Worm (Caenorhabditis elegans) whole organism, mixed stage, embryonic: Measurements from ENCODE around the gene F01D5.1.
"Not testable (repeated sequence)": the region's sequence is repeated elsewhere in the genome, so short reads cannot be mapped to it uniquely, and the experiment has no call there.

Experiments
- M03D4.4 ChIP-seq: sonication (generic microtip); optimal IDR thresholded peaks from 2 replicates; lab custom pipeline; 2017; ENCODE audit warnings: mild to moderate bottlenecking, missing genetic modification characterization, missing compliant biosample characterization
- bed-3 ChIP-seq: fragments of 200-800 bp; sonication (Bioruptor generic); optimal IDR thresholded peaks from 3 replicates; lab custom pipeline; 2018; ENCODE audit warnings: mild to moderate bottlenecking, missing genetic modification characterization, moderate library complexity, missing compliant biosample characterization
- blmp-1 ChIP-seq: fragments of 150-350 bp; optimal IDR thresholded peaks from 2 replicates; lab custom pipeline; 2014; ENCODE audit warnings: missing biosample characterization, missing genetic modification characterization
- ceh-39 ChIP-seq: fragments of 150-350 bp; optimal IDR thresholded peaks from 2 replicates; lab custom pipeline; 2014; ENCODE audit warnings: missing biosample characterization, missing genetic modification characterization
- ceh-43 ChIP-seq: fragments of 200-800 bp; sonication (Bioruptor generic); optimal IDR thresholded peaks from 2 replicates; lab custom pipeline; 2018; ENCODE audit warnings: mild to moderate bottlenecking, missing genetic modification characterization, moderate library complexity, missing compliant biosample characterization
- ceh-83 ChIP-seq: fragments of 200-800 bp; sonication (Bioruptor generic); optimal IDR thresholded peaks from 2 replicates; lab custom pipeline; 2018; ENCODE audit warnings: mild to moderate bottlenecking, missing genetic modification characterization, missing compliant biosample characterization
- ces-1 ChIP-seq: fragments of 150-350 bp; optimal IDR thresholded peaks from 2 replicates; lab custom pipeline; 2014; ENCODE audit warnings: missing biosample characterization, missing genetic modification reagents, missing genetic modification characterization
- cnd-1 ChIP-seq: fragments of 200-800 bp; sonication (Bioruptor generic); optimal IDR thresholded peaks from 2 replicates; lab custom pipeline; 2018; ENCODE audit warnings: mild to moderate bottlenecking, missing genetic modification characterization, missing compliant biosample characterization
- drap-1 ChIP-seq: fragments of 200-800 bp; sonication (Bioruptor generic); optimal IDR thresholded peaks from 3 replicates; lab custom pipeline; 2018; ENCODE audit warnings: mild to moderate bottlenecking, missing genetic modification characterization, missing compliant biosample characterization
- elt-1 ChIP-seq: sonication (generic microtip); optimal IDR thresholded peaks from 2 replicates; lab custom pipeline; 2017; ENCODE audit warnings: missing genetic modification characterization, mild to moderate bottlenecking, missing compliant biosample characterization, antibody characterized with exemption, moderate library complexity, borderline replicate concordance; ENCODE audit not compliant: insufficient read depth
- elt-3 ChIP-seq: fragments of 150-350 bp; optimal IDR thresholded peaks from 2 replicates; lab custom pipeline; 2014; ENCODE audit warnings: missing biosample characterization, missing genetic modification characterization
- ham-2 ChIP-seq: fragments of 200-800 bp; sonication (Bioruptor generic); optimal IDR thresholded peaks from 2 replicates; lab custom pipeline; 2018; ENCODE audit warnings: mild to moderate bottlenecking, missing genetic modification characterization, missing compliant biosample characterization
- hlh-1 ChIP-seq: fragments of 150-350 bp; optimal IDR thresholded peaks from 2 replicates; lab custom pipeline; 2014; ENCODE audit warnings: missing biosample characterization, missing genetic modification reagents, missing genetic modification characterization
- lin-13 ChIP-seq: fragments of 150-350 bp; optimal IDR thresholded peaks from 2 replicates; lab custom pipeline; 2014; ENCODE audit warnings: missing biosample characterization, missing genetic modification characterization
- lin-32 ChIP-seq: fragments of 200-800 bp; sonication (Bioruptor generic); optimal IDR thresholded peaks from 2 replicates; lab custom pipeline; 2018; ENCODE audit warnings: mild to moderate bottlenecking, missing genetic modification characterization, missing compliant biosample characterization
- lsy-2 ChIP-seq: fragments of 150-350 bp; optimal IDR thresholded peaks from 2 replicates; lab custom pipeline; 2014; ENCODE audit warnings: missing biosample characterization, missing genetic modification characterization
- mls-2 ChIP-seq: sonication (generic microtip); optimal IDR thresholded peaks from 2 replicates; lab custom pipeline; 2016; ENCODE audit warnings: mild to moderate bottlenecking, missing genetic modification characterization, moderate library complexity, missing compliant biosample characterization
- nhr-12 ChIP-seq: fragments of 150-350 bp; optimal IDR thresholded peaks from 2 replicates; lab custom pipeline; 2014; ENCODE audit warnings: missing biosample characterization, missing genetic modification characterization
- nhr-2 ChIP-seq: fragments of 150-350 bp; optimal IDR thresholded peaks from 2 replicates; lab custom pipeline; 2014; ENCODE audit warnings: missing biosample characterization, missing genetic modification characterization
- nhr-237 ChIP-seq: fragments of 150-350 bp; optimal IDR thresholded peaks from 2 replicates; lab custom pipeline; 2014; ENCODE audit warnings: missing biosample characterization, missing genetic modification characterization
- pha-4 ChIP-seq: fragments of 150-350 bp; optimal IDR thresholded peaks from 2 replicates; lab custom pipeline; 2018; ENCODE audit warnings: missing biosample characterization, missing genetic modification reagents, missing genetic modification characterization
- sem-2 ChIP-seq: fragments of 200-800 bp; sonication (Bioruptor generic); optimal IDR thresholded peaks from 2 replicates; lab custom pipeline; 2018; ENCODE audit warnings: mild to moderate bottlenecking, missing genetic modification characterization, missing compliant biosample characterization
- snpc-4 ChIP-seq: fragments of 150-350 bp; optimal IDR thresholded peaks from 2 replicates; lab custom pipeline; 2014; ENCODE audit warnings: missing biosample characterization, missing genetic modification characterization
- sptf-1 ChIP-seq: sonication (generic microtip); optimal IDR thresholded peaks from 2 replicates; lab custom pipeline; 2017; ENCODE audit warnings: mild to moderate bottlenecking, missing genetic modification characterization, moderate library complexity, missing compliant biosample characterization
- tbx-8 ChIP-seq: fragments of 200-800 bp; sonication (Bioruptor generic); optimal IDR thresholded peaks from 2 replicates; lab custom pipeline; 2018; ENCODE audit warnings: mild to moderate bottlenecking, missing genetic modification characterization, moderate library complexity, missing compliant biosample characterization
- unc-39 ChIP-seq: fragments of 150-350 bp; optimal IDR thresholded peaks from 2 replicates; lab custom pipeline; 2014; ENCODE audit warnings: missing biosample characterization, missing genetic modification characterization
- unc-62 ChIP-seq: fragments of 150-350 bp; optimal IDR thresholded peaks from 2 replicates; lab custom pipeline; 2014; ENCODE audit warnings: missing biosample characterization, missing genetic modification reagents, missing genetic modification characterization
- zip-8 ChIP-seq: fragments of 150-350 bp; optimal IDR thresholded peaks from 2 replicates; lab custom pipeline; 2014; ENCODE audit warnings: missing biosample characterization, missing genetic modification characterization
- ztf-11 ChIP-seq: fragments of 150-350 bp; optimal IDR thresholded peaks from 2 replicates; lab custom pipeline; 2014; ENCODE audit warnings: missing biosample characterization, missing genetic modification characterization

Gene F01D5.1

DNA sequence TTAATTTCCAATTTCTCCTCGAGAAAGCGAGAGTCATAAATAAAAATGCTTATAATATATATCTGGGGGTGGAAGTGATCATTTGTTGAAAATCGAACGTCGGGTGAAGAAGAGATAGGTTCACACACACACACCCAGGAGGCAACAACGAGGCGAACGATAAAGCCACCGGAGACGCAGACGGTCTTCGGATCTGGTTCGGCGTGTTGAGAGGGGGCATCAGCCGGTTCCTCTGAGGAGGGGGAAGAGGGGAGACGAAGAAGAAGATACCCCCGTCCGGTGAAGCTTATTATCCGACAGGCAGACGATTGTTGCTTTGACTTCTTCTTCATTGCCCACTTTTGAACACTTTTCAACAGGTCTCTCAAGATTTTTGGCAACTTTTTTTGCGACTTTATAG lies 7.4 kb upstream of the F01D5.1 start:
- TF ChIP-seq bed-3 (GFP tag; lab: Kevin White, UChicago) (no peak), nhr-237 (no peak), ceh-83 (GFP tag; lab: Kevin White, UChicago) (no peak), elt-1 (tag; lab: Kevin White, UChicago) (no peak), ces-1 (GFP tag; lab: Kevin White, UChicago) (no peak), ham-2 (GFP tag; lab: Kevin White, UChicago) (peak; percentile 53), mls-2 (tag; lab: Kevin White, UChicago) (no peak), unc-39 (tag; lab: Kevin White, UChicago) (no peak), M03D4.4 (tag; lab: Kevin White, UChicago) (no peak)

DNA sequence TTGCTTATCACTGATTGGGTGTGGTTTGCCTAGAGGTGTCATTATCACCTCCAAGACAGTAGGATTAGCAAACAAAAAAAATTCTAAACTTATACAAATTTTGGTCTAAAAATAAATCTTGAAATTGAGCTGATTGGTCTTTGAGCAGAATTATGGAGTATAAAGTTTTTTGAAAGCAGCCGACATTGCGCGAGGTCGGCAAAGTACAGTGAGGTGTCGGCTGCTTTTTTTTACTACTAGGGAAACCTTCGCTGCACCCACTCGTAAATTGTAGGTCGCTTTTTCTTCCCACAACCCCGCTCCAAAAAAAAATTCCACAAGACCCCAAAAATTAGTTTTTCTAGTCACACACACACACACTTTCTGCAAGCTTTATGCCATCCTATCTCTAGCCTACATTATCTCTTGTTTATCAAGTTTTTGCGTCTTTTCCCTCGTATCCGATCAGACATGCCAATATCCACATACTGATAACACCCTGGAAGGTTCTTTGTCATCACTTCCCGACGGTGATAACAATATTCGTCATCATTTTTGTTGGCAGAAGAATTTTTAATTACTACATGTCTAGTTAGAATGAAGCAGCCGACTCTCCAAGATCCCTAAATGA lies 6.5 kb upstream of the F01D5.1 start:
- TF ChIP-seq ham-2 (GFP tag; lab: Kevin White, UChicago) (no peak), elt-3 (tag; lab: Kevin White, UChicago) (peak; percentile 68)

DNA sequence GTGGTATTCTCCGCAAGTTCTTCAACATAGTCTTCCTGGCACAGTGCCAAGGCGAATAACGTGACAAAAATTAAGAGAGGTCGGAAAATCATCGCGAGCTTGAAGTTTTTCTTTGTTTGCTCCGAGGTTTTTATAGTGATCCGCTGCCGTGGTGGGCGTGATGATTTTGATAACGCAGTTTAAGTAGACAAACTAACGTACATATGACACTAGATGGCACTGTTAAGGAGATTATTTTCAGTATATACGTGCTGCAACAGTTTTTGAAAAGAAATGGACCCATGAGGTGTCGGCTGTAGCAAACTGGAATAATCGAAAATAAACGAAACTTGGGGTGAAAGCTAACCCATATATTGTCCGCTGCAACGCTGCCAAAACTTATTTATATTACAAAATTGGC lies 4.8 kb upstream of the F01D5.1 start, which contains the start of gene F01D5.5:
Gene F01D5.5 (minus strand): TSS at position 101 of the 400 bp plus-strand sequence.
- no peak for TF ChIP-seq nhr-237
- no peak for TF ChIP-seq tbx-8
- no peak for TF ChIP-seq lin-32 (GFP tag; lab: Kevin White, UChicago)
- no peak for TF ChIP-seq hlh-1 (tag; lab: Kevin White, UChicago)
- no peak for TF ChIP-seq ceh-83 (GFP tag; lab: Kevin White, UChicago)
- TF ChIP-seq cnd-1 (tag; lab: Kevin White, UChicago): no peak
- no peak for TF ChIP-seq lsy-2 (tag; lab: Kevin White, UChicago)
- TF ChIP-seq ceh-39 (tag; lab: Kevin White, UChicago): no peak
- TF ChIP-seq mls-2 (tag; lab: Kevin White, UChicago): no peak
- no peak for TF ChIP-seq snpc-4 (tag; lab: Kevin White, UChicago)
- TF ChIP-seq ztf-11 (tag; lab: Kevin White, UChicago): no peak
- TF ChIP-seq lin-13 (tag; lab: Kevin White, UChicago): no peak
- TF ChIP-seq ham-2 (GFP tag; lab: Kevin White, UChicago): no peak
- no peak for TF ChIP-seq pha-4 (tag; lab: Kevin White, UChicago)
- no peak for TF ChIP-seq M03D4.4 (tag; lab: Kevin White, UChicago)

DNA sequence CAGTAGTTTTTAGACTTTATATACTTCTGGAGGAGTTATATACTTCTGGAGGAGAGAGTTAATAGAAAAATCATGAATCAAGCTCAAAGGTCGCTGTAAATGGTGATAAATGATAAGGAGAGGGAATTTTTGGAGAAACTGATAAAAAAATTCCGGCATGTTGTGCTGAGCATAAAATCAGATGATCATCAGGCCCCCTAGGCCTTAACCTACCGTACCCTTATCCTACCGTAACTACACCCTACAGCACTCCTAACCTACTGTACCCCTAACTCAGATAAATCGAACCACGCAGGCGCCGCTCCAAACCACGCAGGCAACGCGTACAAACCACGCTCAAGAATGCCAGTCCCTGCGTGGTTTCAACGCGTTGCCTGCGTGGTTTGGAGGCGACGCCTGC lies 2.7 kb upstream of the F01D5.1 start, which contains the start of gene F01D5.3:
Gene F01D5.3 (minus strand): TSS at position 101 of the 400 bp plus-strand sequence.
- TF ChIP-seq unc-62, lin-32, sem-2 (GFP tag; lab: Kevin White, UChicago): not testable (repeated sequence)

DNA sequence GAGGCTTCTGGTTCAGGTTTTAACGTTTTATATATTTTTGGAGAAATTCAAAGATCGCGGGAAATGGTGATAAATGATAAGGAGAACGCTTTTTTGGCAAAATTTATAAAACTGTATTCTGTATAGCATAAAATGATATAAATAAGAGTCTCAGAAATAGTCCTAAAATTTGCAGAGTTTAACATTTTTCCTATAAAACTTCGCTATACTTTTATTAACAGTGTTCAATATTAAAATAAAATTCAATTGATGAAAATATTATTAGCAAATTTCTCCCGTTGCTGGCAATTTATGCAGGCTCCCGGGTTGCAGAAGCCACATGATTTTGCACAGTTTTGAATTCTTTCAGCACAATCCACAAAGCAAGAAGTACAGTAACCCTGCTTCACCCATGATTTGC lies 1.6 kb upstream of the F01D5.1 start, which contains the start of gene F01D5.2:
Gene F01D5.2 (minus strand): TSS at position 101 of the 400 bp plus-strand sequence.
- TF ChIP-seq cnd-1 (tag; lab: Kevin White, UChicago) (no peak), lsy-2 (tag; lab: Kevin White, UChicago) (no peak), zip-8 (tag; lab: Kevin White, UChicago) (no peak), M03D4.4 (tag; lab: Kevin White, UChicago) (no peak), ceh-43 (no peak), sem-2 (GFP tag; lab: Kevin White, UChicago) (no peak), elt-1 (tag; lab: Kevin White, UChicago) (no peak), sptf-1 (tag; lab: Kevin White, UChicago) (no peak), drap-1 (no peak), lin-32 (GFP tag; lab: Kevin White, UChicago) (no peak)

DNA sequence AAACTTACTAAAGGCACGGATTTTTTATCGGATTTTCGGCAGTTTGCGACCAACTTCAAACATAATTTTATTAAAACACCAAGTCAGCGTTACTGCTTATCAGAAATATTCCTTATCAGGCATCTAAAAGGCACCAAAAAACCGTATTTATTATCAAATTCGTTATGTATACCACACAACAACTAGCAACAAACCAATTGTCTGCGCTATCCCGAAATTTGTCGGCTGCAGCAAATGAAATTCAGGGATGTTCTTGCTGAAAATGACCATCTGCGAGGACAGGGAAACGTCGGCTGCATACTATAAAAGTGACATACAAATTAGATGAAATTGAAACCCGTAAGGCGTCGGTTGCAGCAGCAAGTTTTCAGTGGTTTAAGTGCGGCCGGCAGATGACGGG lies 608 bp upstream of the F01D5.1 start:
- no peak for TF ChIP-seq tbx-8
- no peak for TF ChIP-seq sem-2 (GFP tag; lab: Kevin White, UChicago)
- TF ChIP-seq lin-32 (GFP tag; lab: Kevin White, UChicago): no peak
- no peak for TF ChIP-seq blmp-1 (tag; lab: Kevin White, UChicago)
- TF ChIP-seq ceh-43: no peak
- TF ChIP-seq nhr-12 (tag; lab: Kevin White, UChicago): no peak
- no peak for TF ChIP-seq ceh-39 (tag; lab: Kevin White, UChicago)
- TF ChIP-seq ceh-83 (GFP tag; lab: Kevin White, UChicago): no peak
- no peak for TF ChIP-seq ces-1 (GFP tag; lab: Kevin White, UChicago)
- no peak for TF ChIP-seq unc-39 (tag; lab: Kevin White, UChicago)
- TF ChIP-seq nhr-2 (tag; lab: Kevin White, UChicago): no peak
- TF ChIP-seq snpc-4 (tag; lab: Kevin White, UChicago): no peak
- no peak for TF ChIP-seq ham-2 (GFP tag; lab: Kevin White, UChicago)
